Fruit fly (Drosophila melanogaster) whole organism, embryonic: ENCODE measurements around the gene CG32706.

ENCODE experiments used
- Ada2b ChIP-seq: fragments of 200-800 bp; sonication (Bioruptor generic); IDR thresholded peaks from 2 replicates; pipeline ENCODE4 v1.3.6; 2022; ENCODE audit warnings: missing biosample characterization, missing genetic modification characterization
- Awh ChIP-seq: fragments of 200-800 bp; sonication (Bioruptor generic); IDR thresholded peaks from 2 replicates; pipeline ENCODE4, ENCODE4 v1.3.6; 2022; ENCODE audit warnings: missing biosample characterization, missing genetic modification characterization
- B-H2 ChIP-seq: fragments of 200-800 bp; sonication (Bioruptor generic); optimal IDR thresholded peaks from 2 replicates; lab custom pipeline; 2018; ENCODE audit warnings: missing biosample characterization, mild to moderate bottlenecking, missing genetic modification characterization
- CG11504 ChIP-seq: fragments of 200-800 bp; sonication (Bioruptor generic); optimal IDR thresholded peaks from 3 replicates; lab custom pipeline; 2019; ENCODE audit warnings: missing biosample characterization, mild to moderate bottlenecking, missing genetic modification characterization, moderate library complexity
- CG11560 ChIP-seq: fragments of 200-800 bp; sonication (Bioruptor generic); IDR thresholded peaks from 3 replicates; pipeline ENCODE4 v1.3.6; 2022; ENCODE audit warnings: missing biosample characterization, missing genetic modification characterization
- CG12659 ChIP-seq: fragments of 200-800 bp; sonication (Bioruptor generic); optimal IDR thresholded peaks from 3 replicates; lab custom pipeline; 2017; ENCODE audit warnings: mild to moderate bottlenecking, missing biosample characterization, missing genetic modification reagents, missing genetic modification characterization
- CG12744 ChIP-seq: fragments of 200-800 bp; sonication (Bioruptor generic); optimal IDR thresholded peaks from 2 replicates; lab custom pipeline; 2016; ENCODE audit warnings: missing biosample characterization, missing genetic modification characterization
- CG14710 ChIP-seq: fragments of 200-800 bp; sonication (Bioruptor generic); optimal IDR thresholded peaks from 3 replicates; lab custom pipeline; 2019; ENCODE audit warnings: missing biosample characterization, mild to moderate bottlenecking, missing genetic modification characterization, moderate library complexity
- CG14860 ChIP-seq: fragments of 200-800 bp; sonication (Bioruptor generic); IDR thresholded peaks from 3 replicates; pipeline ENCODE4 v1.3.6; 2022; ENCODE audit warnings: missing biosample characterization, missing genetic modification characterization; ENCODE audit not compliant: partially characterized antibody
- CG1603 ChIP-seq: fragments of 200-800 bp; sonication (Bioruptor generic); optimal IDR thresholded peaks from 2 replicates; lab custom pipeline; 2019; ENCODE audit warnings: missing biosample characterization, mild to moderate bottlenecking, missing genetic modification characterization, moderate library complexity
- CG16815 ChIP-seq: fragments of 200-800 bp; sonication (Bioruptor generic); optimal IDR thresholded peaks from 3 replicates; lab custom pipeline; 2017; ENCODE audit warnings: missing biosample characterization, mild to moderate bottlenecking, missing genetic modification characterization
- CG17361 ChIP-seq: fragments of 200-800 bp; sonication (Bioruptor generic); IDR thresholded peaks from 3 replicates; pipeline ENCODE4 v1.3.6; 2022; ENCODE audit warnings: missing biosample characterization, missing genetic modification characterization
- CG2120 ChIP-seq: fragments of 200-800 bp; sonication (Bioruptor generic); optimal IDR thresholded peaks from 3 replicates; lab custom pipeline; 2016; ENCODE audit warnings: missing biosample characterization, missing genetic modification characterization
- CG2712 ChIP-seq: fragments of 200-800 bp; optimal IDR thresholded peaks from 3 replicates; lab custom pipeline; 2019; ENCODE audit warnings: missing biosample characterization, mild to moderate bottlenecking, missing genetic modification characterization, moderate library complexity
- CG2875 ChIP-seq: fragments of 200-800 bp; sonication (Bioruptor generic); optimal IDR thresholded peaks from 2 replicates; lab custom pipeline; 2017; ENCODE audit warnings: missing biosample characterization, mild to moderate bottlenecking, missing genetic modification characterization, missing genetic modification reagents
- CG34224 ChIP-seq: fragments of 200-800 bp; sonication (Bioruptor generic); IDR thresholded peaks from 3 replicates; pipeline ENCODE4 v1.3.6; 2022; ENCODE audit warnings: missing biosample characterization, missing genetic modification characterization; ENCODE audit not compliant: partially characterized antibody
- CG4328 ChIP-seq: fragments of 200-800 bp; sonication (Bioruptor generic); optimal IDR thresholded peaks from 3 replicates; lab custom pipeline; 2017; ENCODE audit warnings: missing biosample characterization, missing genetic modification reagents, missing genetic modification characterization
- CG4404 ChIP-seq: fragments of 200-800 bp; sonication (Bioruptor generic); IDR thresholded peaks from 2 replicates; pipeline ENCODE4 v1.3.6; 2022; ENCODE audit warnings: missing biosample characterization, missing genetic modification characterization
- CG4424 ChIP-seq: fragments of 200-800 bp; sonication (Bioruptor generic); optimal IDR thresholded peaks from 3 replicates; lab custom pipeline; 2016; ENCODE audit warnings: missing biosample characterization, missing genetic modification characterization
- CG5953 ChIP-seq: fragments of 200-800 bp; sonication (Bioruptor generic); IDR thresholded peaks from 2 replicates; pipeline ENCODE4 v1.3.6; 2022; ENCODE audit warnings: missing biosample characterization, missing genetic modification characterization
- CG6854 ChIP-seq: fragments of 200-800 bp; sonication (Bioruptor generic); optimal IDR thresholded peaks from 3 replicates; lab custom pipeline; 2017; ENCODE audit warnings: missing biosample characterization, mild to moderate bottlenecking, missing genetic modification characterization
- CG7839 ChIP-seq: fragments of 200-800 bp; sonication (Bioruptor generic); optimal IDR thresholded peaks from 3 replicates; lab custom pipeline; 2018; ENCODE audit warnings: missing biosample characterization, mild to moderate bottlenecking, missing genetic modification characterization, moderate library complexity
- CG8388 ChIP-seq: fragments of 200-800 bp; sonication (Bioruptor generic); optimal IDR thresholded peaks from 2 replicates; lab custom pipeline; 2019; ENCODE audit warnings: missing biosample characterization, mild to moderate bottlenecking, missing genetic modification characterization, moderate library complexity
- D19B ChIP-seq: fragments of 200-800 bp; sonication (Bioruptor generic); optimal IDR thresholded peaks from 2 replicates; lab custom pipeline; 2017; ENCODE audit warnings: missing biosample characterization, mild to moderate bottlenecking, missing genetic modification characterization
- Fer1 ChIP-seq: fragments of 200-800 bp; sonication (Bioruptor generic); optimal IDR thresholded peaks from 2 replicates; lab custom pipeline; 2017; ENCODE audit warnings: missing biosample characterization, mild to moderate bottlenecking, missing genetic modification characterization
- MESR4 ChIP-seq: fragments of 200-800 bp; sonication (Bioruptor generic); optimal IDR thresholded peaks from 2 replicates; lab custom pipeline; 2018; ENCODE audit warnings: missing biosample characterization, mild to moderate bottlenecking, missing genetic modification characterization, moderate library complexity
- Med ChIP-seq: fragments of 200-800 bp; sonication (Bioruptor generic); peaks from one replicate; lab custom pipeline; 2016; ENCODE audit warnings: missing biosample characterization, missing genetic modification characterization, mild to moderate bottlenecking, inconsistent platforms, moderate library complexity
- NC2β ChIP-seq: fragments of 200-800 bp; sonication (Bioruptor generic); optimal IDR thresholded peaks from 2 replicates; lab custom pipeline; 2016; ENCODE audit warnings: missing biosample characterization, missing genetic modification characterization
- Oli ChIP-seq: fragments of 200-800 bp; sonication (Bioruptor generic); optimal IDR thresholded peaks from 2 replicates; lab custom pipeline; 2018; ENCODE audit warnings: missing biosample characterization, mild to moderate bottlenecking, missing genetic modification characterization, moderate library complexity
- Ssrp ChIP-seq: fragments of 200-800 bp; sonication (Bioruptor generic); optimal IDR thresholded peaks from 2 replicates; lab custom pipeline; 2018; ENCODE audit warnings: missing biosample characterization, mild to moderate bottlenecking, missing genetic modification characterization, moderate library complexity
- Trl ChIP-seq, 3 experiments: fragments of >200 bp in 2 of 3; fragments of 200-800 bp in 1 of 3; sonication (Bioruptor generic) in 1 of 3; optimal IDR thresholded peaks; 2 replicates in 1 of 3; 3 replicates in 2 of 3; lab custom pipeline; 2016 to 2017; ENCODE audit warnings: missing biosample characterization in 1 of 3, missing genetic modification characterization in 1 of 3
- YL-1 ChIP-seq: fragments of 200-800 bp; sonication (Bioruptor generic); optimal IDR thresholded peaks from 3 replicates; lab custom pipeline; 2017; ENCODE audit warnings: missing biosample characterization, mild to moderate bottlenecking, missing genetic modification characterization
- amos ChIP-seq: fragments of 200-800 bp; sonication (Bioruptor generic); IDR thresholded peaks from 2 replicates; pipeline ENCODE4 v1.3.6; 2022; ENCODE audit warnings: missing biosample characterization, missing genetic modification characterization; ENCODE audit not compliant: partially characterized antibody
- ase ChIP-seq: fragments of 200-800 bp; sonication (Bioruptor generic); IDR thresholded peaks from 3 replicates; pipeline ENCODE4 v1.3.6; 2022; ENCODE audit warnings: missing biosample characterization, missing genetic modification characterization
- crol ChIP-seq: fragments of 200-800 bp; sonication (Bioruptor generic); IDR thresholded peaks from 2 replicates; pipeline ENCODE4 v1.3.6; 2022; ENCODE audit warnings: missing biosample characterization, missing genetic modification characterization
- gsb-n ChIP-seq: fragments of 200-800 bp; sonication (Bioruptor generic); optimal IDR thresholded peaks from 3 replicates; lab custom pipeline; 2018; ENCODE audit warnings: missing biosample characterization, mild to moderate bottlenecking, missing genetic modification characterization
- ken ChIP-seq: fragments of 200-800 bp; sonication (Bioruptor generic); IDR thresholded peaks from 3 replicates; pipeline ENCODE4 v1.3.6; 2022; ENCODE audit warnings: missing biosample characterization, missing genetic modification characterization
- lbe ChIP-seq: fragments of 200-800 bp; sonication (Bioruptor generic); optimal IDR thresholded peaks from 2 replicates; lab custom pipeline; 2016; ENCODE audit warnings: missing biosample characterization, mild to moderate bottlenecking, missing genetic modification characterization
- lmd ChIP-seq: fragments of 200-800 bp; sonication (Bioruptor generic); IDR thresholded peaks from 2 replicates; pipeline ENCODE4 v1.3.6; 2022; ENCODE audit warnings: missing biosample characterization, missing genetic modification characterization
- prd ChIP-seq, 3 experiments: fragments of >200 bp in 2 of 3; fragments of 200-800 bp in 1 of 3; sonication (Bioruptor generic) in 1 of 3; optimal IDR thresholded peaks in 2 of 3; IDR thresholded peaks in 1 of 3; 2 replicates in 2 of 3; 3 replicates in 1 of 3; pipeline versions ENCODE4 v1.3.6 to Lab custom; 2017 to 2022; ENCODE audit warnings: missing biosample characterization in 1 of 3, missing genetic modification characterization in 1 of 3
- row ChIP-seq: fragments of 200-800 bp; sonication (Bioruptor generic); IDR thresholded peaks from 3 replicates; pipeline ENCODE4 v1.3.6; 2022; ENCODE audit warnings: missing biosample characterization, missing genetic modification characterization
- sens ChIP-seq: fragments of 200-800 bp; sonication (Bioruptor generic); peaks from one replicate; lab custom pipeline; 2016; ENCODE audit warnings: missing biosample characterization, missing genetic modification characterization
- sisA ChIP-seq: fragments of 200-800 bp; sonication (Bioruptor generic); IDR thresholded peaks from 2 replicates; pipeline ENCODE4 v1.3.6; 2022; ENCODE audit warnings: missing biosample characterization, missing genetic modification characterization
- sqz ChIP-seq: fragments of 200-800 bp; sonication (Bioruptor generic); optimal IDR thresholded peaks from 3 replicates; lab custom pipeline; 2018; ENCODE audit warnings: missing biosample characterization, mild to moderate bottlenecking, missing genetic modification characterization
- stc ChIP-seq: fragments of 200-800 bp; sonication (Bioruptor generic); IDR thresholded peaks from 2 replicates; pipeline ENCODE4 v1.3.6; 2022; ENCODE audit warnings: missing biosample characterization, missing genetic modification characterization
- stwl ChIP-seq: fragments of 200-800 bp; sonication (Bioruptor generic); optimal IDR thresholded peaks from 3 replicates; lab custom pipeline; 2018; ENCODE audit warnings: missing biosample characterization, mild to moderate bottlenecking, missing genetic modification characterization, moderate library complexity
- zf30C ChIP-seq: fragments of 200-800 bp; sonication (Bioruptor generic); optimal IDR thresholded peaks from 3 replicates; lab custom pipeline; 2018; ENCODE audit warnings: missing biosample characterization, mild to moderate bottlenecking, missing genetic modification characterization

CG32706 gene

dm6 chrX:9118961-9119633 is 32.2 kb downstream of the CG32706 start (continued):
- peak; percentile 59 for TF ChIP-seq Fer1 (GFP tag; lab: Kevin White, UChicago)
- TF ChIP-seq B-H2 (GFP tag; lab: Kevin White, UChicago) = no peak
- TF ChIP-seq amos = no peak
- no peak for TF ChIP-seq YL-1 (GFP tag; lab: Kevin White, UChicago)
- no peak for TF ChIP-seq stc (GFP tag; lab: Robert Waterston, UW)
- TF ChIP-seq CG14860 (GFP tag; lab: Robert Waterston, UW) = no peak
- peak; percentile 54 for TF ChIP-seq CG4424
- TF ChIP-seq CG1603 = no peak
- TF ChIP-seq CG11560 (tag; lab: Robert Waterston, UW) = no peak
- TF ChIP-seq CG4404 (GFP tag; lab: Robert Waterston, UW) = no peak
- TF ChIP-seq sisA (GFP tag; lab: Robert Waterston, UW) = no peak
- no peak for TF ChIP-seq lbe (GFP tag; lab: Kevin White, UChicago)
- TF ChIP-seq stwl = no peak

dm6 chrX:9119671-9120364 is 32.9 kb downstream of the CG32706 start:
- TF ChIP-seq CG14710 (tag; lab: Kevin White, UChicago) (peak; percentile 22), prd (optimal IDR thresholded peaks at IDR 0.05; lab: Kevin White, UChicago) (no peak), prd (GFP tag; IDR thresholded peaks at IDR 0.05; lab: Robert Waterston, UW) (peak; percentile 41; the same call in 1 of the 3 replicates), CG2875 (GFP tag; lab: Kevin White, UChicago) (peak; percentile 4), ken (GFP tag; lab: Robert Waterston, UW) (0 out of 3 replicates have a peak, but pooled peaks have one; percentile 11), CG4328 (GFP tag; lab: Kevin White, UChicago) (peak; percentile 7), CG8388 (GFP tag; lab: Kevin White, UChicago) (peak; percentile 20), CG2712 (tag; lab: Kevin White, UChicago) (peak; percentile 24), NC2β (GFP tag; lab: Kevin White, UChicago) (peak; percentile 5), ase (no peak), zf30C (GFP tag; lab: Kevin White, UChicago) (peak; percentile 11), Awh (GFP tag; lab: Robert Waterston, UW) (no peak), MESR4 (GFP tag; lab: Kevin White, UChicago) (no peak), row (GFP tag; lab: Robert Waterston, UW) (peak; percentile 39), Ssrp (tag; lab: Kevin White, UChicago) (peak; percentile 29), CG6854 (no peak), Ada2b (no peak), sens (GFP tag; lab: Kevin White, UChicago) (peak; percentile 73), D19B (GFP tag; lab: Kevin White, UChicago) (peak; percentile 7), CG7839 (tag; lab: Kevin White, UChicago) (peak; percentile 37), CG17361 (GFP tag; lab: Robert Waterston, UW) (peak; percentile 49; the same call in 2 of the 3 replicates), Oli (tag; lab: Kevin White, UChicago) (peak; percentile 31), crol (GFP tag; lab: Robert Waterston, UW) (peak; percentile 73), Med (GFP tag; lab: Kevin White, UChicago) (peak; percentile 63), CG12659 (peak; percentile 15), sqz (GFP tag; lab: Kevin White, UChicago) (no peak), Trl (optimal IDR thresholded peaks at IDR 0.05; lab: Kevin White, UChicago) (no peak), Trl (GFP tag; optimal IDR thresholded peaks at IDR 0.05; lab: Kevin White, UChicago) (no peak), CG5953 (GFP tag; lab: Robert Waterston, UW) (no peak), gsb-n (no peak), CG12744 (GFP tag; lab: Kevin White, UChicago) (no peak), lmd (GFP tag; lab: Robert Waterston, UW) (peak; percentile 44), CG11504 (tag; lab: Kevin White, UChicago) (peak; percentile 67), CG16815 (GFP tag; lab: Kevin White, UChicago) (peak; percentile 14), CG34224 (GFP tag; lab: Robert Waterston, UW) (no peak), CG2120 (peak; percentile 30)
